Worm (Caenorhabditis elegans) whole organism, young adult: ENCODE measurements around the gene rga-3.

Experiments used
- gei-17 ChIP-seq: fragments of 200-800 bp; sonication (Bioruptor generic); optimal IDR thresholded peaks from 2 replicates; lab custom pipeline; 2018; ENCODE audit warnings: mild to moderate bottlenecking, missing genetic modification characterization, missing compliant biosample characterization
- xnd-1 ChIP-seq: sonication (generic microtip); optimal IDR thresholded peaks from 2 replicates; lab custom pipeline; 2016; ENCODE audit warnings: missing genotype, missing genetic modification reagents, missing genetic modification characterization, missing compliant biosample characterization

DNA sequence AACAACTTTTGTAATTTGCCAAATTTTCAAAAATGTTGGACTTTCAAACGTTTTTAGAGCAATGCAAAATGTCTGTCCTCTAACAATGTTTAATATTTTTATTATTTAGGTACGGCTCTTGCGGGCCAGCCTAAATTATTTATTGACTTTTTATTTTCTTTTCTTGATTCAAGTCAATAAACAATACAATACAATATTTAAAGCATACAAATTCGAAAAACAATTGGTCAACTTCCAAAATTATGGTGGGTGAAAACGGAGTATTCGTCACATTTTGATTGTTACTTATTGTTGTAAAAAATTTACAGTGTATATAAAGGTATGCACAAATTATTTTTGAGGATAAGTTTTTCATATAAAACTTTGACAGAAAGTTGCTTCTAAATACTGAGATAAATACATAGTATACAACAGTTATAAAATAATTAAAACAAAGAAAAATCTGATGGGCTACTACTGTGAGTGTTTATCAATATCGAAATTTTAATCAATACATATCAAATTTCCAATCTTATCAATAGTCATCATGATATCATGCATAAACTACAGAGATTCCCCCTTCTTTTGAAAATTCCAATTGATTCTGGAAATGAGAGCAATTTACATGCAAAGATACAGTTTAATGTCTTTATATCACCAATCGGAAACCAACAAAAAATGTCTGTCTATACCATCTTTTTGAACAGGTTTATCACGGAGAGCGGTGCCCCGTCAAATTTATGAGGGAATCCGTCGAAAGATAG lies 25.8 kb upstream of the rga-3 start, which contains the start of gene F25B4.8:
- no peak for TF ChIP-seq gei-17 (GFP tag; lab: Kevin White, UChicago)
- TF ChIP-seq xnd-1 (tag; lab: Kevin White, UChicago) = no peak
